Fruit fly (Drosophila melanogaster) whole organism, pupa: ENCODE results near the gene slmo.

Experiments used
- CG10348 ChIP-seq: fragments of 200-800 bp; sonication (Bioruptor generic); IDR thresholded peaks from 2 replicates; pipeline ENCODE4 v1.3.6; 2022; ENCODE audit warnings: missing biosample characterization, missing genetic modification characterization
- CG12605 ChIP-seq: fragments of 200-800 bp; sonication (Bioruptor generic); IDR thresholded peaks from 2 replicates; pipeline ENCODE4 v1.3.6; 2022; ENCODE audit warnings: missing biosample characterization, missing genetic modification characterization
- CG13204 ChIP-seq: fragments of 200-800 bp; sonication (Bioruptor generic); optimal IDR thresholded peaks from 2 replicates; lab custom pipeline; 2018; ENCODE audit warnings: missing biosample characterization, mild to moderate bottlenecking, missing genetic modification characterization, moderate library complexity
- CG14655 ChIP-seq: fragments of 200-800 bp; sonication (Bioruptor generic); optimal IDR thresholded peaks from 3 replicates; lab custom pipeline; 2017; ENCODE audit warnings: mild to moderate bottlenecking, missing biosample characterization, missing genetic modification reagents, missing genetic modification characterization
- CG15710 ChIP-seq: fragments of 200-800 bp; sonication (Bioruptor generic); optimal IDR thresholded peaks from 2 replicates; lab custom pipeline; 2018; ENCODE audit warnings: missing biosample characterization, mild to moderate bottlenecking, missing genetic modification characterization, moderate library complexity
- CG17806 ChIP-seq: fragments of 200-800 bp; sonication (Bioruptor generic); optimal IDR thresholded peaks from 2 replicates; lab custom pipeline; 2018; ENCODE audit warnings: missing biosample characterization, mild to moderate bottlenecking, missing genetic modification characterization, moderate library complexity
- CG32121 ChIP-seq: fragments of 200-800 bp; sonication (Bioruptor generic); IDR thresholded peaks from 2 replicates; pipeline ENCODE4 v1.3.6; 2022; ENCODE audit warnings: missing biosample characterization, missing genetic modification characterization
- CG34367 ChIP-seq: fragments of 200-800 bp; sonication (Bioruptor generic); optimal IDR thresholded peaks from 2 replicates; lab custom pipeline; 2018; ENCODE audit warnings: missing biosample characterization, mild to moderate bottlenecking, missing genetic modification characterization
- CG4496 ChIP-seq: fragments of 200-800 bp; sonication (Bioruptor generic); IDR thresholded peaks from 3 replicates; pipeline ENCODE4 v1.3.6; 2022; ENCODE audit warnings: missing biosample characterization, missing genetic modification characterization
- CG8159 ChIP-seq: fragments of 200-800 bp; sonication (Bioruptor generic); optimal IDR thresholded peaks from 3 replicates; lab custom pipeline; 2018; ENCODE audit warnings: missing biosample characterization, mild to moderate bottlenecking, missing genetic modification characterization, moderate library complexity
- CG8301 ChIP-seq: fragments of 200-800 bp; sonication (Bioruptor generic); optimal IDR thresholded peaks from 2 replicates; lab custom pipeline; 2018; ENCODE audit warnings: missing biosample characterization, mild to moderate bottlenecking, missing genetic modification characterization
- CG9948 ChIP-seq: fragments of 200-800 bp; sonication (Bioruptor generic); optimal IDR thresholded peaks from 2 replicates; lab custom pipeline; 2018; ENCODE audit warnings: missing biosample characterization, mild to moderate bottlenecking, missing genetic modification characterization, moderate library complexity
- D1 ChIP-seq: fragments of 200-800 bp; sonication (Bioruptor generic); optimal IDR thresholded peaks from 2 replicates; lab custom pipeline; 2018; ENCODE audit warnings: missing biosample characterization, mild to moderate bottlenecking, missing genetic modification characterization, moderate library complexity
- EcR ChIP-seq: fragments of 200-800 bp; sonication (Bioruptor generic); optimal IDR thresholded peaks from 3 replicates; lab custom pipeline; 2019; ENCODE audit warnings: missing biosample characterization, missing genetic modification characterization, mild to moderate bottlenecking, moderate library complexity, missing genetic modification reagents
- Ets98B ChIP-seq: fragments of 200-800 bp; sonication (Bioruptor generic); IDR thresholded peaks from 2 replicates; pipeline ENCODE4 v1.3.6; 2022; ENCODE audit warnings: missing biosample characterization, missing genetic modification characterization
- Pif1A ChIP-seq: fragments of 200-800 bp; sonication (Bioruptor generic); optimal IDR thresholded peaks from 3 replicates; lab custom pipeline; 2016; ENCODE audit warnings: missing biosample characterization, missing genetic modification characterization
- Pif1B ChIP-seq: fragments of 200-800 bp; sonication (Bioruptor generic); optimal IDR thresholded peaks from 3 replicates; lab custom pipeline; 2016; ENCODE audit warnings: missing biosample characterization, missing genetic modification characterization
- Snoo ChIP-seq: fragments of 200-800 bp; sonication (Bioruptor generic); optimal IDR thresholded peaks from 3 replicates; lab custom pipeline; 2017; ENCODE audit warnings: missing biosample characterization, mild to moderate bottlenecking, missing genetic modification characterization, inconsistent platforms
- fd96Ca ChIP-seq: fragments of 200-800 bp; sonication (Bioruptor generic); IDR thresholded peaks from 3 replicates; pipeline ENCODE4 v1.3.6; 2022; ENCODE audit warnings: missing biosample characterization, missing genetic modification characterization
- gl ChIP-seq: fragments of 200-800 bp; sonication (Bioruptor generic); optimal IDR thresholded peaks from 2 replicates; lab custom pipeline; 2018; ENCODE audit warnings: missing biosample characterization, mild to moderate bottlenecking, missing genetic modification characterization
- rn ChIP-seq: fragments of 200-800 bp; sonication (Bioruptor generic); IDR thresholded peaks from 2 replicates; pipeline ENCODE4 v1.3.6; 2022; ENCODE audit warnings: missing biosample characterization, missing genetic modification characterization

slmo gene

DNA sequence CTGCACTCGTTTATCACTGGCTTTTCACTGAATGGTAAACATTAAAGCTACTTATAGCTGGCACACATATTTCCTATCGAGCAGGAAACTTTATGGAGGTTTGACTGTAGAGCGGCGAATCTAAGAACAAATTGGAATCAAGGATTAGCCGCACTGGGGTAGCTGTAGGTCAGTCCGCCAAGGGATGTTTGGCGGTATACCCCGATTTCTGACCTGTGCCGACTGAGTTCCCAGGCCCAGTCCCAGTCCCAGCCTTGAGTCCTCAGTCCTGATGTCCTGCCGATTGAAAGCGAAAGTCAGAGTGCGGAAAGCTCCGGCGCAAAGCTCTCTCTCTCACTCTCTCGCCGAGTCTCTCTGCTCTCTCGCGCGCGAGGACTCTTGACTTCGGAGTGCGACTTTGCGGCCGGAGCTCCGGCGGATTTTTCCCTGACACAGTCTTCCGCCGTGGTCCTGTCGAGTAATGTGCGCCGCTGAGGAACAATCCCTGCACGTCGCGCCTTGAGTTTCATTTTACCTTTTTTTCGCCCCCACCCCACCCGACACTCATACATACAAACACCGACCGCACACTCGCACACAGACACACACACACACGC is 5.5 kb upstream of the slmo start, which contains the start of gene CG13995:
Gene CG13995 (plus strand): TSS at position 429 of the 596 bp plus-strand sequence.
- TF ChIP-seq Ets98B (GFP tag; lab: Robert Waterston, UW) (peak; percentile 28; the same call in 1 of the 2 replicates), gl (tag; lab: Kevin White, UChicago) (peak; percentile 26), CG8159 (no peak), CG10348 (GFP tag; lab: Robert Waterston, UW) (no peak), CG13204 (GFP tag; lab: Kevin White, UChicago) (peak; percentile 9), CG14655 (no peak), D1 (tag; lab: Kevin White, UChicago) (no peak), CG32121 (GFP tag; lab: Robert Waterston, UW) (peak; percentile 19; the same call in 1 of the 2 replicates), CG12605 (GFP tag; lab: Robert Waterston, UW) (0 out of 2 replicates have a peak, but pooled peaks have one; percentile 11), rn (no peak), CG4496 (GFP tag; lab: Robert Waterston, UW) (0 out of 3 replicates have a peak, but pooled peaks have one; percentile 42)

DNA sequence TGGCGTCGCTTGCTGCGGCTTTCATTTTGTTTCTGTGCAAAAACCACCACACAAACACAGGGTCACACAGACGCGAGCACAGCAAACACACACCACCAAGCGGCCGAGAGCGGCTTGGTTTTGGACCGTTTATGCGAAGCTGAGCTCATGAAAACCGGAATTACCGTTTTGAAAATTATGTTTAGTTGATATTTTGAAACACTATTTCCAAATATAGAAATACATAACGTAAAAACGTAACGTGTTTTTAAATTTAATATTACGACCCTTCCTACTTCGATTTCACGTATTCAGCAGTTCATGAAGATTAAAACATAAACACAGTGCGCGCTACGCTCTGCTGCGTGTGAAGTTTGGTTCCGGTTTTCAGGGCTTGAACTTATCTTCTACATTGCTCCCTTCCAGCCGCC is 2.7 kb upstream of the slmo start:
- TF ChIP-seq CG32121 (GFP tag; lab: Robert Waterston, UW) (peak; percentile 95), CG8301 (tag; lab: Kevin White, UChicago) (peak; percentile 97), rn (peak; percentile 65; the same call in 1 of the 2 replicates), CG12605 (GFP tag; lab: Robert Waterston, UW) (peak; percentile 97), Snoo (tag; lab: Kevin White, UChicago) (peak; percentile 96), CG10348 (GFP tag; lab: Robert Waterston, UW) (no peak), CG8159 (peak; percentile 94), Pif1B (GFP tag; lab: Kevin White, UChicago) (peak; percentile 96), CG17806 (tag; lab: Kevin White, UChicago) (peak; percentile 93), CG9948 (tag; lab: Kevin White, UChicago) (peak; percentile 90), EcR (GFP tag; lab: Kevin White, UChicago) (peak; percentile 72), CG15710 (peak; percentile 94), fd96Ca (GFP tag; lab: Robert Waterston, UW) (peak; percentile 94), CG34367 (peak; percentile 94), gl (tag; lab: Kevin White, UChicago) (peak; percentile 93), Pif1A (GFP tag; lab: Kevin White, UChicago) (peak; percentile 98), D1 (tag; lab: Kevin White, UChicago) (no peak), Ets98B (GFP tag; lab: Robert Waterston, UW) (peak; percentile 97), CG14655 (peak; percentile 93), CG4496 (GFP tag; lab: Robert Waterston, UW) (peak; percentile 96), CG13204 (GFP tag; lab: Kevin White, UChicago) (peak; percentile 93)

DNA sequence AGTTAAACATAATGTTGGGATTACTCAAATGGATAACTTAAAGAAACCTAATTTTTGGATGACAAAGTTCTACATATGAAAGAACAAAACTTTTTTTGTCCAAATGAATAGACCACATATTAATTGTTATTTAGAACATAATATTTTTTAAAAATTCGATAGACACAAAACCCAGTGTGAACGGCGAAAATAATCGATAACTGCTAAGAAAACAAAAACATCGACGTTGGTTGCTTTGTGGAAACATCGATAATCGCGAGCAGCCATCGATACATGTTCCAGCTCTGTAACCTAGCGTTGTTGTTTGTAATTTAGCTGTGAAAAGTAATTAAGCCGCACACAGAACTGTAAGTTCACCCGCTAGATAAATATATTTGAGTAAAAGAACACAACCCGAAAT is 2.1 kb upstream of the slmo start, which contains the start of gene CG9135:
Gene CG9135 (plus strand): TSS at position 226 of the 400 bp plus-strand sequence.
- TF ChIP-seq Pif1A (GFP tag; lab: Kevin White, UChicago) (no peak), CG4496 (GFP tag; lab: Robert Waterston, UW) (peak; percentile 8; the same call in 1 of the 3 replicates), CG13204 (GFP tag; lab: Kevin White, UChicago) (no peak), CG32121 (GFP tag; lab: Robert Waterston, UW) (no peak), CG8301 (tag; lab: Kevin White, UChicago) (no peak), EcR (GFP tag; lab: Kevin White, UChicago) (no peak)

DNA sequence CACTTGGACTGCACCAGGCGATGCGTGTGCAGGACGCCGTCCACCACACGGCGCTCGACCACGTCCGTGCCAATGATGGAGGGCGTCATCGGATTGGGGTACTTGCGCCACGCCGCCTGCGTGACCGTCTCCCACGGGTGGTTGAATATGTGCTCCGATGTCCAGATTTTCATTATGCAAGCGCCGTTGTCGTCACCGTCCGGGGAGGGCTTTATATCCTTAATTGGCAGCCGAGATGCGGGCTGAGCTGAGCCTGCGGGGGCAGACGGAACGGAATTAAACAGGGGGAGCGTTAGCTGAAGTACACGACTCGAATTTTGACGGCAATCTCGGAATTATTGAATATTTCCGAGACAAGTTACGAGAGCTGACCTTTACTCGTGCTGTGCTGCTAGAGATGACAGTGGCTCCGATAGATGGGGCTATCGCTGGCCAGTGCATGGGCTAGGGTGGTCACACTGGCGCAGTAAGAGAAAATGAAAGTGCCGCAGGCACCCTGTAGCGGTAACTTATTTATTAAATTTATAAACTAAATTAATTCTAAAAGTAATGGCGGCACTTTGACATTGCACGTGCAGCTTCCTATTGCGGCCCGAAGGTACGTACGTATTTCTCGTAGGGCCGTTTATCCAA is 862 bp downstream of the slmo start, which contains the start of gene IPIP:
Gene IPIP (plus strand): TSS at position 475 of the 633 bp plus-strand sequence.
- TF ChIP-seq CG8159 = peak; percentile 7
- TF ChIP-seq CG34367 = no peak
- peak; percentile 24 for TF ChIP-seq Snoo (tag; lab: Kevin White, UChicago)
- no peak for TF ChIP-seq CG13204 (GFP tag; lab: Kevin White, UChicago)
- TF ChIP-seq CG15710 = peak; percentile 2
- TF ChIP-seq Pif1B (GFP tag; lab: Kevin White, UChicago) = peak; percentile 17
- TF ChIP-seq Ets98B (GFP tag; lab: Robert Waterston, UW) = peak; percentile 32; the same call in 1 of the 2 replicates
- peak; percentile 50; the same call in 1 of the 3 replicates for TF ChIP-seq CG4496 (GFP tag; lab: Robert Waterston, UW)
- TF ChIP-seq gl (tag; lab: Kevin White, UChicago) = no peak

DNA sequence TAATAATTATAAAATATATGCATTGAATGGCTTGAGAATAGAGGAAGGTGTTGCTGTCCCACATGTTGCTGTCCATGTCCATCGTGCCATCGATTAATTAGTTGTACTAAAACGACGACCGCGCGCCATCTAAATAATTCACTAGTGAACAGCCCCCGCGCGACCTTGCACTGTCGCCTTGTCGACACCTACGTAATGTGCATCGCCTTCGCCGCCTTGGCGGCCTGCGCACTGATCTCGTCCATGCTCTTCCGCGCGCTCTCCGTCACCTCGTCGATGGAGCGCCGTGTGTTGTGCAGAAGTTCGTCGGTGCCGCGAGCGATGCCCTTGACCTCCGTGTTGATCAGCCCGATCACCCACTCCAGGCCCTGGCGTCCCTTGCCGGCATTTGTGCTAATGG is 1.6 kb downstream of the slmo start:
- TF ChIP-seq CG17806 (tag; lab: Kevin White, UChicago) (no peak), Ets98B (GFP tag; lab: Robert Waterston, UW) (no peak), CG13204 (GFP tag; lab: Kevin White, UChicago) (no peak), Pif1A (GFP tag; lab: Kevin White, UChicago) (no peak), fd96Ca (GFP tag; lab: Robert Waterston, UW) (no peak), D1 (tag; lab: Kevin White, UChicago) (no peak), CG9948 (tag; lab: Kevin White, UChicago) (no peak), CG15710 (no peak), CG34367 (no peak), gl (tag; lab: Kevin White, UChicago) (no peak), CG32121 (GFP tag; lab: Robert Waterston, UW) (no peak), CG14655 (no peak), CG12605 (GFP tag; lab: Robert Waterston, UW) (no peak), CG8301 (tag; lab: Kevin White, UChicago) (no peak), EcR (GFP tag; lab: Kevin White, UChicago) (no peak), Snoo (tag; lab: Kevin White, UChicago) (no peak), CG4496 (GFP tag; lab: Robert Waterston, UW) (no peak), Pif1B (GFP tag; lab: Kevin White, UChicago) (no peak), CG8159 (no peak), rn (no peak)
